Worm (Caenorhabditis elegans): ENCODE results near the gene ifd-2.

DNA sequence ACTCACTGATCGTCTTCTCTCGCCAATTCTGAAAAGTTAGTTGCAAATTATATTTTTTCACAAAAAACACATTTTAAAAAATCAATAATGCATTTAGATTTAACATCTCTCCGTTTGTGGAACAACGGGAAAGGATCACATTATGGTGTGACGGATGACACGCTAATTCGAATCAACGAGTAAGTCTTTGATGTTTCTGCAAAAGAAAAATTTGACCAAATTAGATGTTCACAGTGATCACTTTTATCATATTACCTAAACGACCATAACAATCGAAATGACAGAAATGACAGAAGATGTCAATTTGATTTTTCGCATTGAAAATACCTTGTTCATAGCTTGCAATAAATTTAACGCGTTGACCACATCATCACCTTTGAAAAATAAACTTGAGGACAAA is 45.6 kb upstream of the ifd-2 start:
- no peak for TF ChIP-seq snpc-1.3 (tag; optimal IDR thresholded peaks at IDR 0.05; ENCODE audit: insufficient read depth)
- TF ChIP-seq T26A5.8 (tag; optimal IDR thresholded peaks at IDR 0.05), result no peak
- no peak for TF ChIP-seq repo-1 (tag; optimal IDR thresholded peaks at IDR 0.05)
- no peak for TF ChIP-seq ama-1 (optimal IDR thresholded peaks at IDR 0.05)
- TF ChIP-seq ama-1 (GFP tag; optimal IDR thresholded peaks at IDR 0.05), result no peak
- no peak for TF ChIP-seq snpc-4 (GFP tag; optimal IDR thresholded peaks at IDR 0.05)
- TF ChIP-seq snpc-4 (tag; optimal IDR thresholded peaks at IDR 0.05), result no peak
- TF ChIP-seq let-607 (tag; optimal IDR thresholded peaks at IDR 0.05), result no peak
- no peak for TF ChIP-seq unc-62 (GFP tag; optimal IDR thresholded peaks at IDR 0.05)
- no peak for TF ChIP-seq hlh-12 (tag; optimal IDR thresholded peaks at IDR 0.05)
- TF ChIP-seq K11D2.4 (GFP tag; IDR thresholded peaks at IDR 0.05), result no peak
- no peak for TF ChIP-seq athp-1 (tag; optimal IDR thresholded peaks at IDR 0.05)
- TF ChIP-seq madf-8 (GFP tag; conservative IDR thresholded peaks at IDR 0.05), result no peak
- TF ChIP-seq nfya-1 (tag; optimal IDR thresholded peaks at IDR 0.05; ENCODE audit: borderline replicate concordance, insufficient read depth), result no peak
- no peak for TF ChIP-seq ets-4 (GFP tag; optimal IDR thresholded peaks at IDR 0.05)

Measured in whole organism, young adult.